Fruit fly (Drosophila melanogaster) whole organism, embryonic: ENCODE results near the gene MRP.

Source experiments
- Antp ChIP-seq: fragments of 200-800 bp; sonication (Bioruptor generic); optimal IDR thresholded peaks from 3 replicates; lab custom pipeline; 2016; ENCODE audit warnings: missing biosample characterization, missing genetic modification characterization
- Atf3 ChIP-seq: fragments of 200-800 bp; sonication (Bioruptor generic); optimal IDR thresholded peaks from 3 replicates; lab custom pipeline; 2016; ENCODE audit warnings: missing biosample characterization, missing genetic modification characterization
- Bdp1 ChIP-seq: fragments of 200-800 bp; sonication (Bioruptor generic); optimal IDR thresholded peaks from 3 replicates; lab custom pipeline; 2016; ENCODE audit warnings: missing biosample characterization, missing genetic modification characterization
- C15 ChIP-seq: fragments of 200-800 bp; sonication (Bioruptor generic); IDR thresholded peaks from 3 replicates; pipeline ENCODE4 v1.3.6; 2022; ENCODE audit warnings: missing biosample characterization, missing genetic modification characterization
- CG10543 ChIP-seq: fragments of 200-800 bp; sonication (Bioruptor generic); optimal IDR thresholded peaks from 3 replicates; lab custom pipeline; 2017; ENCODE audit warnings: missing biosample characterization, mild to moderate bottlenecking, missing genetic modification characterization, moderate library complexity
- CG11398 ChIP-seq: fragments of 200-800 bp; sonication (Bioruptor generic); optimal IDR thresholded peaks from 2 replicates; lab custom pipeline; 2016; ENCODE audit warnings: missing biosample characterization, missing genetic modification characterization
- CG11504 ChIP-seq: fragments of 200-800 bp; sonication (Bioruptor generic); optimal IDR thresholded peaks from 3 replicates; lab custom pipeline; 2019; ENCODE audit warnings: missing biosample characterization, mild to moderate bottlenecking, missing genetic modification characterization, moderate library complexity
- CG12391 ChIP-seq: fragments of 200-800 bp; sonication (Bioruptor generic); optimal IDR thresholded peaks from 3 replicates; lab custom pipeline; 2018; ENCODE audit warnings: missing biosample characterization, mild to moderate bottlenecking, missing genetic modification characterization, moderate library complexity
- CG13296 ChIP-seq: fragments of 200-800 bp; sonication (Bioruptor generic); optimal IDR thresholded peaks from 3 replicates; lab custom pipeline; 2018; ENCODE audit warnings: missing biosample characterization, mild to moderate bottlenecking, missing genetic modification characterization
- CG13894 ChIP-seq: fragments of 200-800 bp; sonication (Bioruptor generic); optimal IDR thresholded peaks from 3 replicates; lab custom pipeline; 2018; ENCODE audit warnings: missing biosample characterization, mild to moderate bottlenecking, missing genetic modification characterization, moderate library complexity
- CG14050 ChIP-seq: fragments of 200-800 bp; sonication (Bioruptor generic); IDR thresholded peaks from 3 replicates; pipeline ENCODE4 v1.3.6; 2022; ENCODE audit warnings: missing biosample characterization, missing genetic modification characterization
- CG14441 ChIP-seq: fragments of 200-800 bp; sonication (Bioruptor generic); IDR thresholded peaks from 2 replicates; pipeline ENCODE4 v1.3.6; 2022; ENCODE audit warnings: missing biosample characterization, missing genetic modification characterization
- CG16863 ChIP-seq: fragments of 200-800 bp; sonication (Bioruptor generic); optimal IDR thresholded peaks from 3 replicates; lab custom pipeline; 2016; ENCODE audit warnings: missing biosample characterization, missing genetic modification characterization
- CG17361 ChIP-seq: fragments of 200-800 bp; sonication (Bioruptor generic); IDR thresholded peaks from 3 replicates; pipeline ENCODE4 v1.3.6; 2022; ENCODE audit warnings: missing biosample characterization, missing genetic modification characterization
- CG17385 ChIP-seq: fragments of 200-800 bp; sonication (Bioruptor generic); optimal IDR thresholded peaks from 3 replicates; lab custom pipeline; 2018; ENCODE audit warnings: missing biosample characterization, mild to moderate bottlenecking, missing genetic modification characterization
- CG18262 ChIP-seq: fragments of 200-800 bp; optimal IDR thresholded peaks from 3 replicates; lab custom pipeline; 2019; ENCODE audit warnings: missing biosample characterization, mild to moderate bottlenecking, missing genetic modification characterization, moderate library complexity
- CG3726 ChIP-seq: fragments of 200-800 bp; sonication (Bioruptor generic); IDR thresholded peaks from 3 replicates; pipeline ENCODE4, ENCODE4 v1.3.6; 2022; ENCODE audit warnings: missing biosample characterization, missing genetic modification characterization
- CG4617 ChIP-seq: fragments of 200-800 bp; sonication (Bioruptor generic); optimal IDR thresholded peaks from 3 replicates; lab custom pipeline; 2016; ENCODE audit warnings: missing biosample characterization, missing genetic modification characterization, borderline replicate concordance
- CkIIα-i1 ChIP-seq: fragments of 200-800 bp; sonication (Bioruptor generic); IDR thresholded peaks from 2 replicates; pipeline ENCODE4 v1.3.6; 2022; ENCODE audit warnings: missing biosample characterization, missing genetic modification characterization
- D19A ChIP-seq: fragments of 200-800 bp; optimal IDR thresholded peaks from 3 replicates; lab custom pipeline; 2019; ENCODE audit warnings: missing biosample characterization, mild to moderate bottlenecking, missing genetic modification characterization, moderate library complexity
- Drgx ChIP-seq: fragments of 200-800 bp; sonication (Bioruptor generic); IDR thresholded peaks from 2 replicates; pipeline ENCODE4 v1.3.6; 2022; ENCODE audit warnings: missing biosample characterization, missing genetic modification characterization
- Elba2 ChIP-seq: fragments of 200-800 bp; sonication (Bioruptor generic); optimal IDR thresholded peaks from 3 replicates; lab custom pipeline; 2016; ENCODE audit warnings: missing biosample characterization, missing genetic modification characterization
- HmgZ ChIP-seq: fragments of 200-800 bp; sonication (Bioruptor generic); optimal IDR thresholded peaks from 2 replicates; lab custom pipeline; 2018; ENCODE audit warnings: missing biosample characterization, mild to moderate bottlenecking, missing genetic modification characterization
- Hr39 ChIP-seq: fragments of >200 bp; optimal IDR thresholded peaks from 2 replicates; lab custom pipeline; 2017
- Kr ChIP-seq: fragments of 200-800 bp; sonication (Bioruptor generic); optimal IDR thresholded peaks from 2 replicates; lab custom pipeline; 2017; ENCODE audit warnings: missing biosample characterization, mild to moderate bottlenecking, missing genetic modification characterization
- Med ChIP-seq: fragments of 200-800 bp; sonication (Bioruptor generic); peaks from one replicate; lab custom pipeline; 2016; ENCODE audit warnings: missing biosample characterization, missing genetic modification characterization, mild to moderate bottlenecking, inconsistent platforms, moderate library complexity
- Mrtf ChIP-seq: fragments of 200-800 bp; sonication (Bioruptor generic); IDR thresholded peaks from 3 replicates; pipeline ENCODE4 v1.3.6; 2022; ENCODE audit warnings: missing biosample characterization, missing genetic modification characterization
- NK7.1 ChIP-seq: fragments of 200-800 bp; sonication (Bioruptor generic); optimal IDR thresholded peaks from 3 replicates; lab custom pipeline; 2016; ENCODE audit warnings: missing biosample characterization, missing genetic modification characterization
- Rx ChIP-seq: fragments of 200-800 bp; sonication (Bioruptor generic); IDR thresholded peaks from 2 replicates; pipeline ENCODE4 v1.3.6; 2022; ENCODE audit warnings: missing biosample characterization, missing genetic modification characterization
- ac ChIP-seq: fragments of 200-800 bp; sonication (Bioruptor generic); optimal IDR thresholded peaks from 3 replicates; lab custom pipeline; 2017; ENCODE audit warnings: missing biosample characterization, mild to moderate bottlenecking, missing genetic modification characterization
- cad ChIP-seq: fragments of >200 bp; optimal IDR thresholded peaks from 2 replicates; lab custom pipeline; 2017; ENCODE audit warnings: missing biosample characterization, missing genetic modification characterization
- cas ChIP-seq: fragments of 200-800 bp; sonication (Bioruptor generic); IDR thresholded peaks from 2 replicates; pipeline ENCODE4 v1.3.6; 2022; ENCODE audit warnings: missing biosample characterization, missing genetic modification characterization
- cg ChIP-seq: fragments of 200-800 bp; sonication (Bioruptor generic); optimal IDR thresholded peaks from 3 replicates; lab custom pipeline; 2019; ENCODE audit warnings: missing biosample characterization, mild to moderate bottlenecking, missing genetic modification characterization, moderate library complexity
- chinmo ChIP-seq: fragments of 200-800 bp; sonication (Bioruptor generic); IDR thresholded peaks from 4 replicates; pipeline ENCODE4 v1.3.6; 2022; ENCODE audit warnings: missing biosample characterization, missing genetic modification characterization; ENCODE audit not compliant: partially characterized antibody
- chm ChIP-seq: fragments of 200-800 bp; sonication (Bioruptor generic); IDR thresholded peaks from 2 replicates; pipeline ENCODE4 v1.3.6; 2022; ENCODE audit warnings: missing biosample characterization, missing genetic modification characterization
- chn ChIP-seq: fragments of 200-800 bp; sonication (Bioruptor generic); optimal IDR thresholded peaks from 2 replicates; lab custom pipeline; 2016; ENCODE audit warnings: missing biosample characterization, missing genetic modification characterization
- crol ChIP-seq: fragments of 200-800 bp; sonication (Bioruptor generic); IDR thresholded peaks from 2 replicates; pipeline ENCODE4 v1.3.6; 2022; ENCODE audit warnings: missing biosample characterization, missing genetic modification characterization
- exex ChIP-seq: fragments of 200-800 bp; sonication (Bioruptor generic); optimal IDR thresholded peaks from 4 replicates; lab custom pipeline; 2018; ENCODE audit warnings: missing biosample characterization, mild to moderate bottlenecking, missing genetic modification characterization, moderate library complexity
- gcm ChIP-seq: fragments of 200-800 bp; sonication (Bioruptor generic); optimal IDR thresholded peaks from 2 replicates; lab custom pipeline; 2019; ENCODE audit warnings: missing biosample characterization, mild to moderate bottlenecking, missing genetic modification characterization, moderate library complexity
- gfzf ChIP-seq: fragments of 200-800 bp; sonication (Bioruptor generic); optimal IDR thresholded peaks from 2 replicates; lab custom pipeline; 2016; ENCODE audit warnings: missing biosample characterization, mild to moderate bottlenecking, missing genetic modification characterization, moderate library complexity
- h ChIP-seq: fragments of >200 bp; optimal IDR thresholded peaks from 2 replicates; lab custom pipeline; 2017
- mld ChIP-seq: fragments of 200-800 bp; sonication (Bioruptor generic); IDR thresholded peaks from 3 replicates; pipeline ENCODE4 v1.3.6; 2022; ENCODE audit warnings: missing biosample characterization, missing genetic modification characterization; ENCODE audit not compliant: partially characterized antibody
- nau ChIP-seq: fragments of 200-800 bp; sonication (Bioruptor generic); optimal IDR thresholded peaks from 3 replicates; lab custom pipeline; 2017; ENCODE audit warnings: missing biosample characterization, mild to moderate bottlenecking, missing genetic modification characterization, missing genetic modification reagents
- nerfin-2 ChIP-seq: fragments of 200-800 bp; sonication (Bioruptor generic); IDR thresholded peaks from 2 replicates; pipeline ENCODE4 v1.3.6; 2022; ENCODE audit warnings: missing biosample characterization, missing genetic modification characterization; ENCODE audit not compliant: partially characterized antibody
- onecut ChIP-seq: fragments of 200-800 bp; sonication (Bioruptor generic); IDR thresholded peaks from 2 replicates; pipeline ENCODE4 v1.3.6; 2022; ENCODE audit warnings: missing biosample characterization, missing genetic modification characterization
- rib ChIP-seq: fragments of 200-800 bp; sonication (Bioruptor generic); IDR thresholded peaks from 2 replicates; pipeline ENCODE4 v1.3.6; 2022; ENCODE audit warnings: missing biosample characterization, missing genetic modification characterization
- sens-2 ChIP-seq: fragments of 200-800 bp; sonication (Bioruptor generic); IDR thresholded peaks from 2 replicates; pipeline ENCODE4 v1.3.6; 2022; ENCODE audit warnings: missing biosample characterization, missing genetic modification characterization
- tna ChIP-seq: fragments of 200-800 bp; sonication (Bioruptor generic); IDR thresholded peaks from 2 replicates; pipeline ENCODE4 v1.3.6; 2022; ENCODE audit warnings: missing biosample characterization, missing genetic modification characterization; ENCODE audit not compliant: partially characterized antibody
- unpg ChIP-seq: fragments of 200-800 bp; sonication (Bioruptor generic); optimal IDR thresholded peaks from 3 replicates; lab custom pipeline; 2018; ENCODE audit warnings: missing biosample characterization, mild to moderate bottlenecking, missing genetic modification characterization, moderate library complexity

The MRP gene

DNA sequence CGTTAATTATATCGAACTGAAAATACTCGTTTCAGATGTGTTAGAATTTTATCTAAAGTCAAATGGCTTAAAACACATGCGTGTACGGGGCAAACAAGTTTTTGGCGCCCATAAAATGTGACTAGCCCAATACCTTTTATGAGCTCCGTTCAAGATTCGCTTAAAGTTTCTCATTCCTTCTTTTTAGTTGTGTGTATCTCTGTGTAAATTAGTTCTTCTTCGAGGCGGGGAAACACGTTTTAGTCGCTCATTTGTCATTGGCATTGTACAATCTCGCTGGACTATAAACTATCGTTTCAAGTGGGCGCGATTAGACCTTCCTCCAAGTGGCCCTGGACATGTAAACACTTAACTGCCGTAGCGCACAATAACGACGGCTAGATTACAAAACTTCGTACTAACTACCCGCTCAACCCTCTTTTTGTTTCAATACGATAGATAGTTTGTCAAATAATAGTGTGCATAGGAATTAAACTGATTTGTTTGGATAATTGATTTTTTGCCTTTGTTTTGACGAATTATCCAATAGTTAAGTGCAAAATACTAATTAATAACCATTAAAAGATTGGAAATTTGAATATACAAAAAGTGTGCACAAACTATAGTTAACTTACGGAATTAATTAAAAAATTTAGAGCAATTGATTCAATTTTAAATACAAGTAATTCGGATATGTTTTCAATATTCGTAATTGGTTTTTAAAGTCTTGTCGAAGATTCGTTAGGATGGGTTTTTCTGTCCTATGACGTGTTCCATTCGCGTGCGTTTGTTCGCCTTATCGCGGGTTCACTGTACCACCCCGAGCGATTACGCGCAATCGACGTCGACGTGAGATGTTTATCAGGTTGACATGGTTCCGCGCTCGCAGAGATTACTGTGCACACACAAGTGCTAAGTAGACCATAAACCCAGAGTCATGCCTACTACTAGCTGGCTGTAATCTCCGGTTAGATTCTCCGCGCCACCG lies 1.9 kb downstream of the MRP start (continued):
- TF ChIP-seq gfzf (GFP tag; lab: Kevin White, UChicago) (no peak), Kr (GFP tag; lab: Kevin White, UChicago) (no peak), cg (GFP tag; lab: Kevin White, UChicago) (no peak), CG14441 (GFP tag; lab: Robert Waterston, UW) (peak; percentile 55), tna (no peak), CG3726 (peak; percentile 75; the same call in 1 of the 3 replicates), Med (peak; percentile 91), CG14050 (GFP tag; lab: Robert Waterston, UW) (no peak), CG13894 (tag; lab: Kevin White, UChicago) (peak; percentile 35), chinmo (0 out of 4 replicates have a peak, but pooled peaks have one; percentile 40), Elba2 (no peak), CG18262 (tag; lab: Kevin White, UChicago) (peak; percentile 61), HmgZ (tag; lab: Kevin White, UChicago) (peak; percentile 32), ac (no peak), CG11504 (tag; lab: Kevin White, UChicago) (peak; percentile 72), h (lab: Kevin White, UChicago) (no peak), rib (GFP tag; lab: Robert Waterston, UW) (peak; percentile 17; the same call in 1 of the 2 replicates), CG10543 (GFP tag; lab: Kevin White, UChicago) (peak; percentile 53), Atf3 (no peak), CG17385 (GFP tag; lab: Kevin White, UChicago) (no peak), exex (tag; lab: Kevin White, UChicago) (peak; percentile 86), C15 (GFP tag; lab: Robert Waterston, UW) (0 out of 3 replicates have a peak, but pooled peaks have one; percentile 8), Rx (GFP tag; lab: Robert Waterston, UW) (peak; percentile 26; the same call in 1 of the 2 replicates), mld (no peak), Hr39 (lab: Kevin White, UChicago) (no peak), CG16863 (GFP tag; lab: Kevin White, UChicago) (no peak), onecut (peak; percentile 61), CG4617 (GFP tag; lab: Kevin White, UChicago) (no peak), CkIIα-i1 (GFP tag; lab: Robert Waterston, UW) (no peak), chm (GFP tag; lab: Robert Waterston, UW) (no peak), Drgx (GFP tag; lab: Robert Waterston, UW) (peak; percentile 71), cas (GFP tag; lab: Robert Waterston, UW) (no peak), Antp (GFP tag; lab: Kevin White, UChicago) (no peak), CG13296 (GFP tag; lab: Kevin White, UChicago) (peak; percentile 52), nau (GFP tag; lab: Kevin White, UChicago) (peak; percentile 34), Bdp1 (GFP tag; lab: Kevin White, UChicago) (no peak), unpg (GFP tag; lab: Kevin White, UChicago) (peak; percentile 46), Mrtf (peak; percentile 30; the same call in 2 of the 3 replicates), CG17361 (GFP tag; lab: Robert Waterston, UW) (peak; percentile 67; the same call in 2 of the 3 replicates), NK7.1 (no peak), chn (no peak), D19A (tag; lab: Kevin White, UChicago) (peak; percentile 37), sens-2 (GFP tag; lab: Robert Waterston, UW) (peak; percentile 69; the same call in 1 of the 2 replicates), CG11398 (GFP tag; lab: Kevin White, UChicago) (no peak), CG12391 (tag; lab: Kevin White, UChicago) (peak; percentile 47), nerfin-2 (GFP tag; lab: Robert Waterston, UW) (no peak), gcm (GFP tag; lab: Kevin White, UChicago) (no peak), cad (no peak), crol (GFP tag; lab: Robert Waterston, UW) (no peak)
